Worm (Caenorhabditis elegans): ENCODE data around the gene unc-132.

ce11 chrV:3714750-3715149 lies 27.8 kb downstream of the unc-132 start:
- TF ChIP-seq sea-1 (GFP tag; conservative IDR thresholded peaks at IDR 0.05) (no peak), ama-1 (optimal IDR thresholded peaks at IDR 0.05) (no peak), ceh-36 (tag; optimal IDR thresholded peaks at IDR 0.05) (no peak), ceh-13 (GFP tag; optimal IDR thresholded peaks at IDR 0.05) (no peak), hmbx-1 (tag; optimal IDR thresholded peaks at IDR 0.05) (no peak), B0310.2 (tag; optimal IDR thresholded peaks at IDR 0.05) (no peak), flt-1 (GFP tag; IDR thresholded peaks at IDR 0.05) (no peak), pes-1 (GFP tag; IDR thresholded peaks at IDR 0.05) (no peak), tbx-37 (GFP tag; conservative IDR thresholded peaks at IDR 0.05) (no peak), scrt-1 (GFP tag; IDR thresholded peaks at IDR 0.05) (no peak), tbx-11 (GFP tag; IDR thresholded peaks at IDR 0.05) (no peak), tra-4 (tag; optimal IDR thresholded peaks at IDR 0.05) (no peak)

Data from whole organism, early embryonic.